Fruit fly (Drosophila melanogaster) whole organism, larva: ENCODE results near the gene CG43116.

Experiments used
- noc ChIP-seq: fragments of 200-800 bp; sonication (Bioruptor generic); optimal IDR thresholded peaks from 3 replicates; lab custom pipeline; 2019; ENCODE audit warnings: missing biosample characterization, mild to moderate bottlenecking, missing genetic modification characterization, moderate library complexity

The CG43116 gene

dm6 chr3R:26023252-26023651 is 26.5 kb upstream of the CG43116 start:
- TF ChIP-seq noc (tag; lab: Kevin White, UChicago) = no peak

dm6 chr3R:26021195-26021914 is 24.6 kb upstream of the CG43116 start:
- peak; percentile 88 for TF ChIP-seq noc (tag; lab: Kevin White, UChicago)

dm6 chr3R:26020244-26021171 is 23.7 kb upstream of the CG43116 start:
- TF ChIP-seq noc (tag; lab: Kevin White, UChicago) = peak; percentile 22

- TF ChIP-seq noc (tag; lab: Kevin White, UChicago) = no peak
These were observed 22.4 kb upstream of the CG43116 start for dm6 chr3R:26019232-26019631.

- peak; percentile 43 for TF ChIP-seq noc (tag; lab: Kevin White, UChicago)
These were observed 21.3 kb upstream of the CG43116 start for dm6 chr3R:26017771-26018731.

- TF ChIP-seq noc (tag; lab: Kevin White, UChicago) = no peak
These were observed 20.5 kb upstream of the CG43116 start for dm6 chr3R:26017294-26017770.

- TF ChIP-seq noc (tag; lab: Kevin White, UChicago) = peak; percentile 65
These were observed 17.6 kb upstream of the CG43116 start, which contains the start of gene Kaz-m1 for dm6 chr3R:26014262-26014833. TSS of gene Kaz-m1 (plus strand) at chr3R:26014721.

- no peak for TF ChIP-seq noc (tag; lab: Kevin White, UChicago)
These were observed 16.8 kb upstream of the CG43116 start for dm6 chr3R:26013664-26013948.

dm6 chr3R:26012801-26013663 is 16.2 kb upstream of the CG43116 start:
- peak; percentile 69 for TF ChIP-seq noc (tag; lab: Kevin White, UChicago)

dm6 chr3R:26012288-26012687 is 15.5 kb upstream of the CG43116 start:
- no peak for TF ChIP-seq noc (tag; lab: Kevin White, UChicago)

dm6 chr3R:26011542-26011941 is 14.7 kb upstream of the CG43116 start:
- TF ChIP-seq noc (tag; lab: Kevin White, UChicago) = no peak

- no peak for TF ChIP-seq noc (tag; lab: Kevin White, UChicago)
These were observed 13.8 kb upstream of the CG43116 start for dm6 chr3R:26010628-26011027.

- no peak for TF ChIP-seq noc (tag; lab: Kevin White, UChicago)
These were observed 13.1 kb upstream of the CG43116 start for dm6 chr3R:26009766-26010414.
